Worm (Caenorhabditis elegans) whole organism, L4 larva: ENCODE measurements around the gene M163.10.
A peak's percentile ranks its signal among the peaks of the same experiment; 100 is the strongest.

Source experiments
- F10B5.3 ChIP-seq: sonication (generic microtip); optimal IDR thresholded peaks from 2 replicates; lab custom pipeline; 2016; ENCODE audit warnings: mild to moderate bottlenecking, missing genetic modification characterization, missing compliant biosample characterization
- F44E2.7 ChIP-seq: fragments of 200-800 bp; sonication (Bioruptor generic); IDR thresholded peaks from 2 replicates; pipeline ENCODE4 v2.1.2; 2022; ENCODE audit warnings: missing genetic modification characterization, missing compliant biosample characterization
- F49E8.2 ChIP-seq: sonication (generic microtip); optimal IDR thresholded peaks from 2 replicates; lab custom pipeline; 2016; ENCODE audit warnings: missing compliant biosample characterization, mild to moderate bottlenecking, missing genetic modification characterization, borderline replicate concordance
- R02D3.7 ChIP-seq: fragments of 150-350 bp; sonication (generic microtip); optimal IDR thresholded peaks from 3 replicates; lab custom pipeline; 2014; ENCODE audit warnings: missing biosample characterization, missing genetic modification characterization
- T20F7.1 ChIP-seq: fragments of 200-800 bp; sonication (Bioruptor generic); optimal IDR thresholded peaks from 2 replicates; lab custom pipeline; 2018; ENCODE audit warnings: mild to moderate bottlenecking, missing genetic modification characterization, missing compliant biosample characterization
- Y105C5A.15 ChIP-seq: fragments of 200-800 bp; sonication (Bioruptor generic); IDR thresholded peaks from 2 replicates; pipeline ENCODE4 v1.3.6; 2022; ENCODE audit warnings: missing genetic modification characterization, missing compliant biosample characterization
- Y75B8A.6 ChIP-seq: fragments of 200-800 bp; sonication (Bioruptor generic); IDR thresholded peaks from 2 replicates; pipeline ENCODE4 v1.3.6; 2022; ENCODE audit warnings: missing genetic modification reagents, missing genetic modification characterization, missing compliant biosample characterization
- aha-1 ChIP-seq: fragments of 150-350 bp; peaks from one replicate; lab custom pipeline; 2014; ENCODE audit warnings: missing biosample characterization, missing genetic modification characterization
- ceh-20 ChIP-seq: fragments of 200-800 bp; sonication (Bioruptor generic); IDR thresholded peaks from 2 replicates; pipeline ENCODE4 v1.3.6; 2022; ENCODE audit warnings: missing genetic modification reagents, missing genetic modification characterization, missing compliant biosample characterization
- ceh-44 ChIP-seq: fragments of 200-800 bp; sonication (Bioruptor generic); IDR thresholded peaks from 2 replicates; pipeline ENCODE4 v1.3.6; 2022; ENCODE audit warnings: missing genetic modification reagents, missing genetic modification characterization, missing compliant biosample characterization
- ctbp-1 ChIP-seq: fragments of 200-800 bp; sonication (Bioruptor generic); IDR thresholded peaks from 2 replicates; pipeline ENCODE4 v1.3.6; 2022; ENCODE audit warnings: missing genetic modification reagents, missing genetic modification characterization, missing compliant biosample characterization
- daf-16 ChIP-seq, 3 experiments: sonication (generic microtip); optimal IDR thresholded peaks; 2 replicates each; lab custom pipeline; 2016 to 2017; ENCODE audit warnings: missing genetic modification characterization in 3 of 3, missing genetic modification reagents in 3 of 3, mild to moderate bottlenecking in 2 of 3, missing compliant biosample characterization in 2 of 3, missing biosample characterization in 1 of 3, moderate library complexity in 1 of 3
- dmd-6 ChIP-seq: fragments of 200-800 bp; sonication (Bioruptor generic); IDR thresholded peaks from 2 replicates; pipeline ENCODE4 v1.3.6; 2022; ENCODE audit warnings: missing genetic modification reagents, missing genetic modification characterization, missing compliant biosample characterization
- dmd-9 ChIP-seq: fragments of 200-800 bp; sonication (Bioruptor generic); IDR thresholded peaks from 2 replicates; pipeline ENCODE4 v1.3.6; 2022; ENCODE audit warnings: missing genetic modification reagents, missing genetic modification characterization, missing compliant biosample characterization
- dpl-1 ChIP-seq: fragments of 150-350 bp; optimal IDR thresholded peaks from 2 replicates; lab custom pipeline; 2014; ENCODE audit warnings: missing biosample characterization, missing genetic modification reagents, missing genetic modification characterization
- dve-1 ChIP-seq: sonication (generic microtip); optimal IDR thresholded peaks from 2 replicates; lab custom pipeline; 2017; ENCODE audit warnings: antibody characterized with exemption, mild to moderate bottlenecking, missing genetic modification characterization, missing compliant biosample characterization; ENCODE audit not compliant: insufficient read depth
- egl-43 ChIP-seq: fragments of 200-800 bp; sonication (Bioruptor generic); IDR thresholded peaks from 2 replicates; pipeline ENCODE4 v1.3.6; 2022; ENCODE audit warnings: missing genetic modification reagents, missing genetic modification characterization, missing compliant biosample characterization
- hif-1 ChIP-seq, 2 experiments: sonication (generic microtip); optimal IDR thresholded peaks; 2 replicates each; lab custom pipeline; 2016 to 2017; ENCODE audit warnings: missing compliant biosample characterization in 2 of 2, missing genetic modification characterization in 2 of 2, missing genetic modification reagents in 2 of 2, missing genotype in 2 of 2, mild to moderate bottlenecking in 1 of 2
- hlh-11 ChIP-seq: fragments of 200-800 bp; sonication (Bioruptor generic); optimal IDR thresholded peaks from 2 replicates; lab custom pipeline; 2018; ENCODE audit warnings: mild to moderate bottlenecking, missing genetic modification characterization, missing compliant biosample characterization
- hlh-30 ChIP-seq: sonication (generic microtip); optimal IDR thresholded peaks from 2 replicates; lab custom pipeline; 2017; ENCODE audit warnings: antibody characterized with exemption, mild to moderate bottlenecking, missing genetic modification characterization, missing compliant biosample characterization; ENCODE audit not compliant: insufficient read depth
- lir-3 ChIP-seq: sonication (generic microtip); optimal IDR thresholded peaks from 2 replicates; lab custom pipeline; 2016; ENCODE audit warnings: mild to moderate bottlenecking, missing genetic modification characterization, missing compliant biosample characterization
- mdl-1 ChIP-seq, 2 experiments: fragments of 150-350 bp in 1 of 2; sonication (generic microtip) in 1 of 2; optimal IDR thresholded peaks; 2 replicates each; lab custom pipeline; 2014 to 2017; ENCODE audit warnings: missing biosample characterization in 2 of 2, missing genetic modification characterization in 2 of 2
- mdt-29 ChIP-seq: fragments of 200-800 bp; sonication (Bioruptor generic); IDR thresholded peaks from 2 replicates; pipeline ENCODE4 v1.3.6; 2022; ENCODE audit warnings: missing genetic modification reagents, missing genetic modification characterization, missing compliant biosample characterization
- mep-1 ChIP-seq: fragments of 150-350 bp; sonication (generic microtip); optimal IDR thresholded peaks from 3 replicates; lab custom pipeline; 2014; ENCODE audit warnings: missing biosample characterization, missing genetic modification characterization
- mxl-2 ChIP-seq: fragments of 200-800 bp; sonication (Bioruptor generic); conservative IDR thresholded peaks from 2 replicates; pipeline ENCODE4 v1.3.6; 2022; ENCODE audit warnings: missing genetic modification reagents, missing genetic modification characterization, missing compliant biosample characterization
- mxl-3 ChIP-seq: fragments of 200-800 bp; sonication (Bioruptor generic); optimal IDR thresholded peaks from 2 replicates; lab custom pipeline; 2018; ENCODE audit warnings: mild to moderate bottlenecking, missing genetic modification characterization, missing compliant biosample characterization
- nhr-11 ChIP-seq: fragments of 150-350 bp; optimal IDR thresholded peaks from 2 replicates; lab custom pipeline; 2014; ENCODE audit warnings: missing biosample characterization, missing genetic modification characterization
- nhr-25 ChIP-seq: sonication (generic microtip); optimal IDR thresholded peaks from 2 replicates; lab custom pipeline; 2017; ENCODE audit warnings: missing genetic modification characterization, mild to moderate bottlenecking, missing compliant biosample characterization, antibody characterized with exemption, moderate library complexity, borderline replicate concordance; ENCODE audit not compliant: insufficient read depth
- nhr-28 ChIP-seq: fragments of 150-350 bp; optimal IDR thresholded peaks from 2 replicates; lab custom pipeline; 2014; ENCODE audit warnings: missing biosample characterization, missing genetic modification characterization
- nhr-48 ChIP-seq: sonication (generic microtip); optimal IDR thresholded peaks from 2 replicates; lab custom pipeline; 2016; ENCODE audit warnings: mild to moderate bottlenecking, missing genetic modification characterization, missing compliant biosample characterization
- pha-4 ChIP-seq, 2 experiments: fragments of 150-350 bp in 1 of 2; fragments of 200-800 bp in 1 of 2; sonication (Bioruptor generic) in 1 of 2; IDR thresholded peaks in 1 of 2; optimal IDR thresholded peaks in 1 of 2; 2 replicates each; pipeline versions ENCODE4 v1.3.6 to Lab custom; 2014 to 2022; ENCODE audit warnings: missing genetic modification characterization in 2 of 2, missing genetic modification reagents in 2 of 2, missing biosample characterization in 1 of 2, missing compliant biosample characterization in 1 of 2
- saeg-2 ChIP-seq: fragments of 200-800 bp; sonication (Bioruptor generic); IDR thresholded peaks from 2 replicates; pipeline ENCODE4 v1.3.6; 2022; ENCODE audit warnings: missing genetic modification reagents, missing genetic modification characterization, missing compliant biosample characterization
- set-16 ChIP-seq: fragments of 200-800 bp; sonication (Bioruptor generic); IDR thresholded peaks from 2 replicates; pipeline ENCODE4 v1.3.6; 2022; ENCODE audit warnings: missing genetic modification reagents, missing genetic modification characterization, missing compliant biosample characterization
- tag-97 ChIP-seq: fragments of 200-800 bp; sonication (Bioruptor generic); IDR thresholded peaks from 2 replicates; pipeline ENCODE4 v1.3.6; 2022; ENCODE audit warnings: missing genetic modification characterization, missing compliant biosample characterization
- tra-1 ChIP-seq: fragments of 200-800 bp; sonication (Bioruptor generic); IDR thresholded peaks from 2 replicates; pipeline ENCODE4 v1.3.6; 2022; ENCODE audit warnings: missing genetic modification reagents, missing genetic modification characterization, missing compliant biosample characterization
- unc-39 ChIP-seq: sonication (generic microtip); optimal IDR thresholded peaks from 2 replicates; lab custom pipeline; 2017; ENCODE audit warnings: missing biosample characterization, missing genetic modification characterization
- unc-62 ChIP-seq, 3 experiments: fragments of 150-350 bp in 1 of 3; sonication (generic microtip); optimal IDR thresholded peaks in 2 of 3; peaks in 1 of 3; 1 replicate in 1 of 3; 2 replicates in 2 of 3; lab custom pipeline; 2014 to 2017; ENCODE audit warnings: missing biosample characterization in 3 of 3, missing genetic modification characterization in 3 of 3, missing genetic modification reagents in 3 of 3, missing genotype in 1 of 3
- vab-7 ChIP-seq: fragments of 200-800 bp; sonication (Bioruptor generic); IDR thresholded peaks from 2 replicates; pipeline ENCODE4 v1.3.6; 2022; ENCODE audit warnings: missing genetic modification reagents, missing genetic modification characterization, missing compliant biosample characterization
- zfp-3 ChIP-seq: fragments of 200-800 bp; sonication (Bioruptor generic); conservative IDR thresholded peaks from 2 replicates; pipeline ENCODE4 v1.3.6; 2022; ENCODE audit warnings: missing genetic modification reagents, missing genetic modification characterization, missing compliant biosample characterization
- zip-11 ChIP-seq: fragments of 200-800 bp; sonication (Bioruptor generic); IDR thresholded peaks from 2 replicates; pipeline ENCODE4 v1.3.6; 2022; ENCODE audit warnings: missing genetic modification characterization, missing compliant biosample characterization

Gene M163.10

DNA sequence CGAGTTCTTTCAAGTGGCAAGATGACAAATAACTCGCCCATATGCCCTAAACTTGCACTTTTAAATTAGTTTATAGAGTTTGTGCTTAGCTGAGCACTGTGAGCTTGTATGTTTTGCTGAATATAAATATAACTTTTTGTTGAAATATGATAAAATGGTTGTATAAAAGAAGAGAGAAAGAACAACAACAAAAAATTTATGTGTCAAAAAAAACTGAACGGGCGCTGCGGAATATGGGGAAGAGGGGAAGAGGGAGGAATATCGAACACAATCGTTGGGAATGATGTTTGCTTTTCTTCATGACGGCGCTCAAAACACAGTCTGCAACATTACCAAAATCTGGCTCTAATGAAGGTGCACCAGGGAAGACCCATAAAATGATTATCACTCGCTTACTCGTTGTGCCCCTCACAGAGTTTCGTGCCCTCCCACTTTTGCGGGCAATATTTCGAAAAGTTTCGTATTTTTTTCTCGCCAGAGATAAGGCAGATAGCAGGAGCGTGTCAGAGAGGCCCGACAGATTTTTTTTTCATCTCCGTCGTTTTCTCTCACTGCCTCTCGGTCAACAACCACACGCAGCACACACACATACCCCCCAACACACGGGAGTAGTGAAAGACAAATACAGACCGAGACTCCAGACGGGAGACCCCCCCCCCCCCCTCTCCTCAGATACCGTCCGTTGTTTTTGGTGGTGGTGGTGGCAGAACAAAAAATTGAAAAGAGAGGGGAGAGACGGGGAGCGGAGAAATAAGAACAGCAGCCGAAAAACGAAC, 35.0 kb downstream of the M163.10 start (continued):
- no peak for TF ChIP-seq nhr-25
- TF ChIP-seq hlh-30 (tag; lab: Kevin White, UChicago): peak; percentile 78
- no peak for TF ChIP-seq saeg-2 (GFP tag; lab: Robert Waterston, UW)
- peak; percentile 88 for TF ChIP-seq dmd-6
- TF ChIP-seq mxl-3: peak; percentile 90
- no peak for TF ChIP-seq ceh-44 (GFP tag; lab: Robert Waterston, UW)
- TF ChIP-seq zfp-3 (GFP tag; lab: Robert Waterston, UW): no peak
- 0 out of 2 replicates have a peak, but pooled peaks have one; percentile 23 for TF ChIP-seq mxl-2 (GFP tag; lab: Robert Waterston, UW)
- TF ChIP-seq F44E2.7: no peak
- TF ChIP-seq hlh-11 (tag; lab: Kevin White, UChicago): peak; percentile 94
- no peak for TF ChIP-seq unc-39
- TF ChIP-seq dve-1: peak; percentile 82
- no peak for TF ChIP-seq lir-3 (tag; lab: Kevin White, UChicago)
- TF ChIP-seq mdl-1 (tag; optimal IDR thresholded peaks at IDR 0.05; lab: Kevin White, UChicago): peak; percentile 33 to 81
- no peak for TF ChIP-seq F10B5.3 (tag; lab: Kevin White, UChicago)
- TF ChIP-seq Y75B8A.6: no peak
- TF ChIP-seq zip-11 (GFP tag; lab: Robert Waterston, UW): no peak
- no peak for TF ChIP-seq dmd-9
- TF ChIP-seq tra-1 (GFP tag; lab: Robert Waterston, UW): peak; percentile 83
- TF ChIP-seq pha-4 (GFP tag; IDR thresholded peaks at IDR 0.05; lab: Robert Waterston, UW): no peak; the same call in 1 of the 2 replicates
- peak; percentile 11 for TF ChIP-seq pha-4 (tag; optimal IDR thresholded peaks at IDR 0.05; lab: Kevin White, UChicago)

ce11 chrX:14507992-14508391, 37.2 kb downstream of the M163.10 start:
- TF ChIP-seq egl-43 (GFP tag; lab: Robert Waterston, UW) (no peak), set-16 (GFP tag; lab: Robert Waterston, UW) (0 out of 2 replicates have a peak, but pooled peaks have one; percentile 11), ctbp-1 (GFP tag; lab: Robert Waterston, UW) (no peak), dmd-6 (peak; percentile 59), mdl-1 (tag; optimal IDR thresholded peaks at IDR 0.05; lab: Kevin White, UChicago) (peak in 1 of 2 experiments; percentile 43), nhr-28 (tag; lab: Kevin White, UChicago) (peak; percentile 48), F49E8.2 (tag; lab: Kevin White, UChicago) (no peak), mxl-3 (peak; percentile 73), nhr-25 (no peak), vab-7 (GFP tag; lab: Robert Waterston, UW) (no peak), unc-62 (GFP tag; optimal IDR thresholded peaks at IDR 0.05 in 1 of 2; lab: Kevin White, UChicago) (peak in 1 of 2 experiments; percentile 8), unc-62 (tag; optimal IDR thresholded peaks at IDR 0.05; lab: Kevin White, UChicago) (no peak), hlh-30 (tag; lab: Kevin White, UChicago) (peak; percentile 37), tra-1 (GFP tag; lab: Robert Waterston, UW) (0 out of 2 replicates have a peak, but pooled peaks have one; percentile 40), hlh-11 (tag; lab: Kevin White, UChicago) (peak; percentile 46), daf-16 (GFP tag; optimal IDR thresholded peaks at IDR 0.05; lab: Kevin White, UChicago) (no peak), daf-16 (tag; optimal IDR thresholded peaks at IDR 0.05; lab: Kevin White, UChicago) (no peak), tag-97 (GFP tag; lab: Robert Waterston, UW) (no peak), aha-1 (tag; lab: Kevin White, UChicago) (peak; percentile 90), ceh-20 (GFP tag; lab: Robert Waterston, UW) (0 out of 2 replicates have a peak, but pooled peaks have one; percentile 28), nhr-48 (tag; lab: Kevin White, UChicago) (peak; percentile 38)

- TF ChIP-seq hlh-30 (tag; lab: Kevin White, UChicago): peak; percentile 69
- TF ChIP-seq nhr-28 (tag; lab: Kevin White, UChicago): peak; percentile 89
- TF ChIP-seq dve-1: peak; percentile 45
- TF ChIP-seq hlh-11 (tag; lab: Kevin White, UChicago): peak; percentile 86
- peak; percentile 20 for TF ChIP-seq dpl-1 (GFP tag; lab: Kevin White, UChicago)
- no peak for TF ChIP-seq dmd-9
- no peak for TF ChIP-seq Y105C5A.15
- TF ChIP-seq F49E8.2 (tag; lab: Kevin White, UChicago): no peak
- no peak for TF ChIP-seq mxl-2 (GFP tag; lab: Robert Waterston, UW)
- TF ChIP-seq T20F7.1 (GFP tag; lab: Kevin White, UChicago): no peak
- peak in 1 of 2 experiments; percentile 30 for TF ChIP-seq daf-16 (GFP tag; optimal IDR thresholded peaks at IDR 0.05; lab: Kevin White, UChicago)
- TF ChIP-seq daf-16 (tag; optimal IDR thresholded peaks at IDR 0.05; lab: Kevin White, UChicago): no peak
- no peak for TF ChIP-seq R02D3.7
- TF ChIP-seq mdt-29 (GFP tag; lab: Robert Waterston, UW): no peak
- TF ChIP-seq nhr-11 (tag; lab: Kevin White, UChicago): peak; percentile 83
- TF ChIP-seq nhr-48 (tag; lab: Kevin White, UChicago): peak; percentile 39
- TF ChIP-seq mdl-1 (tag; optimal IDR thresholded peaks at IDR 0.05; lab: Kevin White, UChicago): peak in 1 of 2 experiments; percentile 61
- TF ChIP-seq hif-1 (tag; optimal IDR thresholded peaks at IDR 0.05; lab: Kevin White, UChicago): peak in 1 of 2 experiments; percentile 7
- TF ChIP-seq tra-1 (GFP tag; lab: Robert Waterston, UW): peak; percentile 70
- TF ChIP-seq mep-1 (tag; lab: Kevin White, UChicago): peak; percentile 2
Observed at ce11 chrX:14508823-14509259, 38.1 kb downstream of the M163.10 start.
